Fruit fly (Drosophila melanogaster): ENCODE measurements around the gene Cubn.

DNA sequence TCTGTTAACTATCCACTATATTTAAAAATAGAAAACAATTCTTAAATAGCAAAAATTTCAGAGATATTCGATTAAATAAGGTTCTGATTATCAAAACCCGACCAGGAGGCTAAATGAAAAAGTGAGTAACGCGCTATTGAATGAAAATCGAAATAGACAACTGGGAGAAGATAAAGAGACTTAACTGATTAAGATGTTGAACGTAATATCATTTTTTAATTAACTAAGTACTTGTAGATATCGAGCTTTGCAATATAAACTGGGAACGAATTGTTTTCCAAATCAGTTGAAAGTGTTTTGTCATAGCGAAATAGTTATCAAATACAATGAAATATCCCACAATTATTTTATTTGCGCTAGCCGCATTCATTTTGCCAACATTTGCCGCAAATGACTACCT lies 37.6 kb downstream of the Cubn start, which contains the start of gene CG34026:
- no peak for TF ChIP-seq CG8478 (optimal IDR thresholded peaks at IDR 0.05)
- no peak for TF ChIP-seq CTCF (optimal IDR thresholded peaks at IDR 0.05)

Measured in S2 (cell line).